Worm (Caenorhabditis elegans): ENCODE measurements around the gene C44H9.7.

C44H9.7 gene

DNA sequence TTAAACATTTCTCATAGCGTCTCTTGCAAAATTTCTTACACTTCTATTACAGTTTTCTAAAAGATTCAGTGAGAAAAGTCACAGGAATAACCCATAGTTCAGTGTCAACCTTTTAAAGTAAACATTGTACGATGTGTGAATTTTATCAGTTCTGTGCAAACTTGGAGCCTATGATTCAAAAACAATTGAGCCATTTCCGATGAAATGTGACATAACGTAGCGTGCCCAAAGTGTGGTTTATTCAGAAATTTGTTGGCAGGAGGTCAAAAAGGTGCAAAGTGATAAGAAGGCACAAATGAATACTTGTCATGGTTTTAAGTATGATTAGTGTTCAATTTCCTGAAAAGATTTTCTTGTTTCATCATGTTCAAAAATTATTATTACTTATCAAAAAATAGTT is 22.9 kb upstream of the C44H9.7 start:
- TF ChIP-seq ceh-22 (tag; optimal IDR thresholded peaks at IDR 0.05) (no peak), eyg-1 (tag; optimal IDR thresholded peaks at IDR 0.05) (no peak), ceh-24 (tag; optimal IDR thresholded peaks at IDR 0.05) (no peak), hlh-8 (tag; optimal IDR thresholded peaks at IDR 0.05) (no peak), pros-1 (tag; optimal IDR thresholded peaks at IDR 0.05) (no peak), hlh-6 (tag; optimal IDR thresholded peaks at IDR 0.05) (no peak), odd-2 (tag; optimal IDR thresholded peaks at IDR 0.05) (no peak), K02D7.2 (tag; optimal IDR thresholded peaks at IDR 0.05) (no peak), hlh-15 (tag; optimal IDR thresholded peaks at IDR 0.05) (no peak), rnt-1 (tag; optimal IDR thresholded peaks at IDR 0.05) (no peak), K09A11.1 (tag; optimal IDR thresholded peaks at IDR 0.05; ENCODE audit: insufficient read depth) (no peak), ceh-31 (tag; optimal IDR thresholded peaks at IDR 0.05) (no peak), nfya-1 (tag; optimal IDR thresholded peaks at IDR 0.05) (no peak), F13H6.1 (tag; optimal IDR thresholded peaks at IDR 0.05) (no peak), fax-1 (tag; optimal IDR thresholded peaks at IDR 0.05) (no peak), tbx-2 (tag; optimal IDR thresholded peaks at IDR 0.05) (no peak), ttx-3 (tag; optimal IDR thresholded peaks at IDR 0.05) (no peak), zip-5 (tag; optimal IDR thresholded peaks at IDR 0.05) (no peak), ets-4 (tag; optimal IDR thresholded peaks at IDR 0.05) (no peak), hlh-30 (tag; optimal IDR thresholded peaks at IDR 0.05; ENCODE audit: insufficient read depth) (no peak)

DNA sequence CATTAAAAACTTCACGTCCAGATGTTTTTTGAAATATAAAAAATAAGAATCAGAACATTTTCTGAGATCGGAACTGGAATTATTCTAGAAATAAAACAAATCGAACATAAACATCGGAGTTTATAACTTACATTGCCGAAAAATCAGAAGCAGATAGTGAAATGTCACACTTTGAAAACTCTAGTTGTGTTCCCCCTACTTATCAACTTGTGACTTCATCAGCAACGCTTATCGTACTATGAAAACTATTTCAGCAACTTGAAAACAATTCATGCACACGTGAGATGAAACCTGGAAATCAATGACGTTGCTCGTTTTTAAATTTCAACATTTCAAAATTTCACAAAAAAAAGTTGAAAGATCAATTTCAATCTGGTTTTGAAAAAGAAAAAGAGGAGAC is 22.0 kb upstream of the C44H9.7 start:
- no peak for TF ChIP-seq pqm-1 (tag; optimal IDR thresholded peaks at IDR 0.05)
- no peak for TF ChIP-seq unc-3 (GFP tag; conservative IDR thresholded peaks at IDR 0.05)
- no peak for TF ChIP-seq unc-3 (tag; optimal IDR thresholded peaks at IDR 0.05)
- TF ChIP-seq ceh-48 (tag; optimal IDR thresholded peaks at IDR 0.05) = no peak
- TF ChIP-seq hlh-30 (tag; optimal IDR thresholded peaks at IDR 0.05; ENCODE audit: insufficient read depth) = no peak
- no peak for TF ChIP-seq ceh-6 (GFP tag; optimal IDR thresholded peaks at IDR 0.05)
- no peak for TF ChIP-seq C08G9.2 (tag; optimal IDR thresholded peaks at IDR 0.05)
- TF ChIP-seq F13H6.1 (tag; optimal IDR thresholded peaks at IDR 0.05) = no peak
- TF ChIP-seq che-1 (tag; optimal IDR thresholded peaks at IDR 0.05) = no peak
- no peak for TF ChIP-seq fkh-10 (GFP tag; optimal IDR thresholded peaks at IDR 0.05)
- no peak for TF ChIP-seq zip-5 (tag; optimal IDR thresholded peaks at IDR 0.05)
- TF ChIP-seq elt-4 (tag; optimal IDR thresholded peaks at IDR 0.05) = no peak
- no peak for TF ChIP-seq pros-1 (tag; optimal IDR thresholded peaks at IDR 0.05)
- no peak for TF ChIP-seq pat-9 (tag; optimal IDR thresholded peaks at IDR 0.05)
- TF ChIP-seq gmeb-2 (tag; optimal IDR thresholded peaks at IDR 0.05) = no peak
- no peak for TF ChIP-seq elt-2 (tag; optimal IDR thresholded peaks at IDR 0.05)
- TF ChIP-seq C38D4.7 (GFP tag; optimal IDR thresholded peaks at IDR 0.05) = no peak
- TF ChIP-seq ama-1 (optimal IDR thresholded peaks at IDR 0.05) = no peak
- TF ChIP-seq dve-1 (tag; optimal IDR thresholded peaks at IDR 0.05) = no peak
- no peak for TF ChIP-seq ceh-30 (tag; optimal IDR thresholded peaks at IDR 0.05)
- no peak for TF ChIP-seq nhr-232 (tag; optimal IDR thresholded peaks at IDR 0.05)

DNA sequence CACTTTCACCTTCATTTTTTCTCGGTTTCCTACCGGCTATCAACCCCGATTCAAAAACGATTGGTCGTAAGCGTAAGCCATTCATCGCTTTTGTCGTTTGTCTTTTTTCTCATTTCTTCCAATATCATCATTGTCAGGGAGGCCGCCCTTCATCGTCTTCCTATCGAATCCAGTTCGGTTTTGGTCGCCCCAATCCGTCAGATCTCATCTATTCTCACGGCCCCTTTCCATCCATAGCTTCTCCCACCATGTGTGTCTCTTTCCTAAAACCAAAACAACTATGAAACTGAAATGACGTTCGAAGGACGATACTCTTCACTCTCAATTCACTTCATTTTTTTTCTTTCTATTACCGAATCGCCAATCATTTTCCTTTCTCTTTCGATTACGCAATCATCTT is 21.2 kb upstream of the C44H9.7 start:
- TF ChIP-seq fkh-10 (GFP tag; optimal IDR thresholded peaks at IDR 0.05) (no peak), F13H6.1 (tag; optimal IDR thresholded peaks at IDR 0.05) (no peak), pat-9 (tag; optimal IDR thresholded peaks at IDR 0.05) (no peak), ceh-30 (tag; optimal IDR thresholded peaks at IDR 0.05) (no peak), tbx-7 (tag; optimal IDR thresholded peaks at IDR 0.05) (no peak), npax-4 (tag; optimal IDR thresholded peaks at IDR 0.05) (no peak), hlh-15 (tag; optimal IDR thresholded peaks at IDR 0.05) (no peak), ceh-22 (tag; optimal IDR thresholded peaks at IDR 0.05) (no peak), odd-2 (tag; optimal IDR thresholded peaks at IDR 0.05) (no peak), unc-42 (tag; optimal IDR thresholded peaks at IDR 0.05) (no peak), zip-5 (tag; optimal IDR thresholded peaks at IDR 0.05) (no peak), syd-9 (tag; optimal IDR thresholded peaks at IDR 0.05) (no peak), hlh-13 (GFP tag; optimal IDR thresholded peaks at IDR 0.05) (no peak)
